Worm (Caenorhabditis elegans): ENCODE data around the gene gcy-33.

gcy-33 gene

DNA sequence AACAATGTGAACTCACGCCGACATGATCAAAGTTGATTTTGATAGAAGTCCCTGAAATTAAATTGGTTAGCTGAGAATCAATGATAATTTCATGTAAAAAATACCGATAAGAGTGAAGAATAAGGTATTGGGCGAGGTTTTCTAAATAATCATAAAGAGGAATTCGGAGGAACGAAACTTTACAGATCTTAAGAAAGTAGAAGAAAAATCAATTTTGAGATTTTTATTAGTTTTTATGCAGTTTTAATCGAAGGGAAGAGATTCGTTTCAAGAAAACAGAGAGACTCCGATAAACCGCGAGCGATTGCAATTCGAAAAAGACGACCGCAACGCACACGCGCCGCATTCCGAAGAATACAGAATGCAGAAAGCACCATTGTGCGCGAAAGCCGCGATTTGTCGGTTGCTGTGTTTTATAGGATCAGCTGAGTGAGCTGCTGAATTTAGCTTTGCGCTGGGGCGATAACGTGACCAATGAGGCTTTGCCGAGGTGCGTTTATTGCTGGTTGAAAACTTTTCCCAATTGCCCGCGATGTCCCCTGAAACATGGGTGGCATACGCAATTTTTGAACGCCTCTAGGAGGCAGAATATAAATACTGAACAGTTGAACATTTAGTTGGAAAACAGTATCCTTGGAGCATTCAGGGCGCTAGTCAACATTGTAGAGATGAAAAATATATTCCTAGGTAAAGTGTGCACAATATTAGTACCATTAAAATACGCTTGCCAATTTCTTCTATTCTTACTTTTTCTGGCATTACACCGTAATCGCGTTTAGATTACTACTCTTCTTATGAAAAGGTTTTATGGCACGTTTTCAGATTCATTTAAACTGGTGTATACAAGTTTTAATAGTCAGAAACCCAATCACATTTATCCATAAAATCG is 21.7 kb downstream of the gcy-33 start, which contains the start of gene snr-4:
Gene snr-4, minus strand, starts transcription at position 51 of the 889 bp plus-strand sequence.
- no peak for TF ChIP-seq unc-62 (GFP tag; optimal IDR thresholded peaks at IDR 0.05)

DNA sequence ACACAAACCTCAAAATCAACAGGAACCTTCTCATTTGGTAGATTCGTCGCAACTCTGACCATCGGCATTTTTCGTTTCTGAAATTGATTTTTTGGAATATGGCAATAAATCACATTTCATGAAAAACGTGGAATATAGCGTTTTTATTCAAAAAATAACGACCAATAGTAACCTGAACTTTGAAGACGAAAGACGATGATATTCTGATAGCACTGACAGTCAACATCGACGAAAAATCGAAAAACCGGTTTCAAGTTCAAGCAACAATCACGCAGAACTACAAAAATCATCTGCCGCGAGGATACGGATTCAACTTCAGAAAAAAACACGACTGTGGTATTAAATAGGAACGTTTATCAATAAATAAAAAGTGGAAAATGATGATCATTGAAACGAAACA is 23.4 kb downstream of the gcy-33 start, which contains the start of gene mif-2:
Gene mif-2, minus strand, starts transcription at position 281 of the 400 bp plus-strand sequence.
- no peak for TF ChIP-seq unc-62 (GFP tag; optimal IDR thresholded peaks at IDR 0.05)

DNA sequence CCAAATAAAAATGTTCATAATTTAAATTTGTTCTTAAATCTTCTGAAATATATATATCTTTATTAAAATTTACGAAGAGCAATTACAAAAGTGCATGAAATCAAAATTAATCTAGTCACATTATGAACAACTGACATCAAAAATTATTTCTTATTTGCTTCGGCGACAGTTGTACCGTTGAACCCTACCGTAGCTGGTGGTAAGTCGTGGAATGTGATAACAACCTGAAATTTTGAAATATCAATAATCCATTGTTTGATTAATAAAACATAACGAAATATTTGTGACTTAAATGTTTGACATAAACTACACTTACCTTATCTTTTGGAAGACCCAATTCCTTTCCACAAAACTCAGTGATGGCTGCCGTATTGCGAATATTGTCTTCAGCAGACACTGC is 24.9 kb downstream of the gcy-33 start:
- no peak for TF ChIP-seq unc-62 (GFP tag; optimal IDR thresholded peaks at IDR 0.05)

ce11 chrV:11975233-11975632 is 26.4 kb downstream of the gcy-33 start, which contains the start of gene cpr-1:
TSS of gene cpr-1 (plus strand) at chrV:11975551.
- no peak for TF ChIP-seq unc-62 (GFP tag; optimal IDR thresholded peaks at IDR 0.05)

DNA sequence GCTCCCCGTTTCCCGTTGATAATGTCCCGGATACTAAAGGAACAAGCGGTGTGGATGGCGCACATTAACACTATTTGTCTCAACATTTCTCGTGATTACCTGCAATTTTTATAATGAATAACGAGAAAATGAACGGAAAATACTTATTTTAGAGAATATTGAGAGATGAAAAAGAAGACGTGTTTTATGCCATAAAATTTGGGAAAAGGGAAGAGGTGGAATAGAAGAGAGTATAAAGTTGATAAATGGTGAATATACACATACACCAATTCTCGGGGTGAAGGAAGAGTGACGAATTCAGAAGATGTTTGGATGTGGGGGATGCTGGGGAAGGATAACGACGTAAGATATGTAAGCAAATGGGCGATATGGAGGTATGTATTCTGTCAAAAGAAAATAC is 36.9 kb downstream of the gcy-33 start, which contains the start of gene F58H1.7:
Gene F58H1.7, minus strand, starts transcription at position 101 of the 400 bp plus-strand sequence.
- TF ChIP-seq unc-62 (GFP tag; optimal IDR thresholded peaks at IDR 0.05): no peak

DNA sequence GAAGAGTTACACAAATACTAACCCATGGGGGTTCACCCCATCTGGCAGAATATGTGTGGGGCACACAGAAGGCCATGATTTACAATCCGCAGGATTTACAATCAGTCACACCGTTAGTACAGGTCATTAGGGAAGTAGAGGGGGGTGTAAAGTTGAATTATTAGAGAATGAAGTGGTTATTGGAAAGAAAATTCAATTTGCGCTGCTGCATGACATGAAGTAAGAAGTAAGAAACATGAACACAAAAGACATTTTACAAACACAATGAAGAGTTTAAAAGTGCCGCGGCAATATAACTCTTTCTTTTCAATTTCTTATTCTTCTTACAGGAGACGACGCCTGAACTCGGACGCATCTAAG is 40.8 kb downstream of the gcy-33 start:
- TF ChIP-seq unc-62 (GFP tag; optimal IDR thresholded peaks at IDR 0.05): no peak

DNA sequence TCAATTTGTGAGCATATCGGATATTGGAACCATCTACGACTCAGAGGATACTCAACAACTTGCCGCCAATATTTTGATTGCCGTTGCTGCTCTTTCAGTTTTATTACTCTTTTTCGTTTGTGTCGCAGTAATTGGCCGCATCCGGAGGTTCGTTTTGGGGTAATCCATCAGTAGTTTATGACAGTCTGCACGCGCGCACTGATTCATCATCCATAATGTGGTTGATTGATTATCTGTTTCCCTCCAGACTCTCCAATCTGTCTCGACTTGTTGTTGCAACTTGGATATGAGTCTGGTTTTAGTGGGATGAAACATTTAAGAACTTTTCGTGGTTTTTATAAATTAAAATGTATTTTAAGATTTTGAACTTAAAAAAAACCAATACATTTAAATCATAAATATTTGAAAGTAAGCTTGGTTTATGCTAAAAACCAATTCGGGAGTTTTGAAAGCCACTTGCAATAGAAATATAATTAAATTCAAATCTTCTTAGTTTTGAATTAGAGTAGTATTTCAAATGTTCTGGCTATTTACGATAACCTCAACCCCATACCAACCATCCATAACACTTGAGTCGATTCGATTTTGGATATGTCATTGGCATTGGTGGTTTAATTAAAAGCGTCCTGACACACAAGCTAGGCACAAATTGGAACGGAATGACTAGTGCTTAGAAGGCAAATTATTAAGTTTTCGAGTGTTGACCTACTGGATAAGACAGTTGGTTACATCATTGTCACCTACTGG is 41.3 kb downstream of the gcy-33 start:
- TF ChIP-seq unc-62 (GFP tag; optimal IDR thresholded peaks at IDR 0.05): no peak

DNA sequence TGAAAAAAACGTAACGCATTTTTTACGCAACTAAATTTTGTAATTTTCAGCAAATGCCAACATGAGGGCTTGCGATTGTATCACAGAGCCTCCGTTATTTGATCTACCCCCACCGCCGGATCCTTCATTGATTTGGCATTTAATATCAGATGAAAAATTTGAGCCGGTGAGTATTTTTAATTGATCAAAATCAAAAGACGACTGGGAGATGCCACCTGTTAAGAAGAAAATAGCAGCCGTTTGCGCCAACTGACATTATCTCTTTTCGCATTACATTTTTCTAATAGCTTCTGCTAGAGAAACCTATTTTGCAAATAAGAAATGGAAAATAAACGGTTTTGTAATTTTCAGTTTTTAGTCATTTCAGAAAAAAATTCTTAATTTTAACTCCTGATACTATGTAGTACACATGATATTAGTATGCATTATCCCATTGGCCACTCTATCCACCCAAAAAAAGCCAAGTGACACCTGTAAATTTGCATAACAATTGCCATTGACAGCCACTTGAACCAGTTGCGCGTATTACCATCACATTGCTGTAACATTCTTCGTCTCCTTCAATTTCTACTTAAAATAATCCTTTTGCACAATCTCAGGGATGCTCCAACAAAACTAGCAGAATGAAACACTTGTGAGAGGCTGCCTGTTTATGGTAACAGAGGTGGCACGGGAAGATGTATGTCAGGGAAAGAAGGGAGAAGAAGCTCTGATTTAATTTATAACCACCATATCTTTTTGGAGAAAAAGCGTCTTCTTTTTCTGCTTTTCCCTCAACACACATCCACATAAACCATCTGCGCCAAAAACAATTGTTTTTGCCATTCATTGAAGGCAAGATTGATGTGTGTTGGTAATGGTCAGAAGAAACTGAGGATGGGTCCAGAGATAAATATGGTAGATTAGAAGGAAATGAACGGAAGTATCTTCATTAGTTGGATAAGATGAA is 43.0 kb downstream of the gcy-33 start, which contains the start of gene F58H1.5:
Gene F58H1.5, plus strand, starts transcription at position 51 of the 949 bp plus-strand sequence.
- no peak for TF ChIP-seq unc-62 (GFP tag; optimal IDR thresholded peaks at IDR 0.05)

ce11 chrV:11955617-11956016 is 46.0 kb downstream of the gcy-33 start:
- TF ChIP-seq unc-62 (GFP tag; optimal IDR thresholded peaks at IDR 0.05): no peak

- no peak for TF ChIP-seq unc-62 (GFP tag; optimal IDR thresholded peaks at IDR 0.05)
Measured at ce11 chrV:11953621-11954020, 48.0 kb downstream of the gcy-33 start.

ce11 chrV:11952854-11953447 is 48.6 kb downstream of the gcy-33 start:
- no peak for TF ChIP-seq unc-62 (GFP tag; optimal IDR thresholded peaks at IDR 0.05)

- TF ChIP-seq unc-62 (GFP tag; optimal IDR thresholded peaks at IDR 0.05): no peak
Measured at ce11 chrV:11951227-11951626, 50.4 kb downstream of the gcy-33 start.

DNA sequence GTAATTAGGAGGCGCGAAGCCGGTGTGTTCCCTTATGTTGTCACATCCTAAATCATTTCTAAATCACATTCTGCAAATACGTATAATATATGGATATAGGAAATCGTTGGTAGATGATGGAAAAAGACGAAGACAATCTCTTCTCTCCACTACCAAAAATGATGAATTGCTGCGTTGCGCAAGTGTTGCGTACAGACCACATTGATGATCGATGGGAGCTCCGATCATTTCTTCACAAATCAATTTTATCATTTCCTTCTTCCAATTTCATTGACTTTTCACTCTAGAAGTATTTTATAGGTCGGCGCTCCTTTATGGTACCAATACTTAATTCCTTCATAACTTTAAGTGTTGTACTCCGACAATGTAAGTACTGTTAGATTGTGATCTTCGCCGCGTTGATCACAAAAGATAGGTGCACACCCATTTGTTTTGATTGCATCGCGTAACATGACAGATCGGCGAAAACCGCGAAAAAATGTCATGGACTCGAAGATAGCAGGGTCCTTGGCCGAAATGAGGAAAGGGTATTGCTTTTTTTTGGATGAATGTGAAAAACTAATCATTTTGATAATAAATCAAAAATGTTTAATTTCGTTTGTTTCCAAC is 52.0 kb downstream of the gcy-33 start:
- TF ChIP-seq unc-62 (GFP tag; optimal IDR thresholded peaks at IDR 0.05): no peak

DNA sequence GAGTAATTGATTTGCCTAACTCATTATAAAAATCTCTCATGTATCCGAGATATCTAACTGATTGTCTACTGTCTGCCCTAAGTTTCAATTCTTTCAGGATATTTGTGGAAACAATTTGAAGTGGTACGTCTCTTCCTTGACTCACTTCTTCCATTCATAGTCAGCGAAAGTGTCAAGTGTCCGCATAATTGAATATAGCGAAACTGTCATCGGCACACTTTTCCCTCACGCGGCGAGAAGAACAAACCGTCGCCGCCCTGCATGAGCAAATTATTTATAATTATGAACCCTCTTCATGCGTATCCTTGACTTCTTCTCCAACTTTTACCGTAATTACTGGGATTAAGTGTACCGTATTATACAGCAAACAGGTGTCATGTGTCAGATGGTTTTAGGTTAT is 53.0 kb downstream of the gcy-33 start:
- TF ChIP-seq unc-62 (GFP tag; optimal IDR thresholded peaks at IDR 0.05): no peak
